Fruit fly (Drosophila melanogaster): ENCODE data around the gene Tbc1d15-17.

Gene Tbc1d15-17

DNA sequence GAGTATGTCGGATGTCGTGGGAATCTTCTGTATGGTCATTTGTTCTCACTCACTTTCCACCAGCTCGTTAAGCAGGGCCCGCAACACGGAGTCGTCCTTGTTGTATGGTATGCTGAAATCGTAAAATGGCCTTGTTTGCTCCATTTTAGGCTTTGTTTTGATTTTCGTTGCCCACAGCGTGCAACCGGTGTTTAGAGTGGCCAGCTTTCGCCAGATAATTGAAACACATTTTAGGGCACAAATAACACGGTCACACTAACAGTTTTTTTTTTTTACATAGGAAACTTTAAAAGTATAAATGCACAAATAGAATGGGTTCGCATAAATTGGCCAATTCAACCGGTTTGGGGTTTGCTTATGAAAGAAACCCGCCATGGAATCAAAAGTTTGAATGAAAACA, 45.2 kb downstream of the Tbc1d15-17 start, which contains the start of gene Rpp30:
TSS of gene Rpp30 (minus strand) at position 200 of the 400 bp plus-strand sequence.
- TF ChIP-seq rgr (GFP tag; optimal IDR thresholded peaks at IDR 0.05) (no peak), Mio (GFP tag; optimal IDR thresholded peaks at IDR 0.05) (no peak), ey (GFP tag; optimal IDR thresholded peaks at IDR 0.05) (no peak), br (GFP tag; optimal IDR thresholded peaks at IDR 0.05) (no peak), Abd-B (GFP tag; optimal IDR thresholded peaks at IDR 0.05) (no peak), brk (GFP tag; optimal IDR thresholded peaks at IDR 0.05) (no peak), CG9705 (GFP tag; optimal IDR thresholded peaks at IDR 0.05) (no peak), lola (GFP tag; optimal IDR thresholded peaks at IDR 0.05) (no peak), N (GFP tag; optimal IDR thresholded peaks at IDR 0.05) (no peak), pan (optimal IDR thresholded peaks at IDR 0.05) (no peak), woc (GFP tag; optimal IDR thresholded peaks at IDR 0.05) (no peak), usp (GFP tag; optimal IDR thresholded peaks at IDR 0.05) (no peak), Myc (optimal IDR thresholded peaks at IDR 0.05) (no peak), jim (GFP tag; optimal IDR thresholded peaks at IDR 0.05) (no peak), GATAd (GFP tag; optimal IDR thresholded peaks at IDR 0.05) (no peak), Jra (GFP tag; optimal IDR thresholded peaks at IDR 0.05) (no peak), CrebA (GFP tag; optimal IDR thresholded peaks at IDR 0.05; ENCODE audit: borderline replicate concordance) (no peak), Hnf4 (GFP tag; optimal IDR thresholded peaks at IDR 0.05) (no peak)
